Worm (Caenorhabditis elegans): ENCODE results near the gene tat-3.

Gene tat-3

DNA sequence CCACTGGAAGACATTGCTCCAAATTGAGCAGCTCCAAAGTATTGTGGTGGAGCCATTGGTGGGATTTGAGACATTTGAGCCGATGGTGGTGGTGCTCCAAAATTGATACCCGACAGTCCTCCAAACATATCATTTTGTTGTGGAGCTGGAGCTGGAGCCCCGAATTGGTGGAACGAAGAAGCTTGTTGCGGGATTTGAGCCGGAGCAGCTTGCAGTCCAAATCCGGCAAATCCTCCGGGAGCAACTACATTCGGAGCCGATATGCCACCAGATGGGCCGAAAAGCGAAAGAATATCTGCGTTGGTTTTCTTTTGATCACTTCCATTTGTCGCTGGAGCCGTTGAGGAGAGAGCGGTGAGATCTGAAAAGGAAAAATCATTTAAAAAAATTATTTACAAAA, 7.6 kb upstream of the tat-3 start:
- TF ChIP-seq unc-62 (GFP tag; optimal IDR thresholded peaks at IDR 0.05) = no peak

DNA sequence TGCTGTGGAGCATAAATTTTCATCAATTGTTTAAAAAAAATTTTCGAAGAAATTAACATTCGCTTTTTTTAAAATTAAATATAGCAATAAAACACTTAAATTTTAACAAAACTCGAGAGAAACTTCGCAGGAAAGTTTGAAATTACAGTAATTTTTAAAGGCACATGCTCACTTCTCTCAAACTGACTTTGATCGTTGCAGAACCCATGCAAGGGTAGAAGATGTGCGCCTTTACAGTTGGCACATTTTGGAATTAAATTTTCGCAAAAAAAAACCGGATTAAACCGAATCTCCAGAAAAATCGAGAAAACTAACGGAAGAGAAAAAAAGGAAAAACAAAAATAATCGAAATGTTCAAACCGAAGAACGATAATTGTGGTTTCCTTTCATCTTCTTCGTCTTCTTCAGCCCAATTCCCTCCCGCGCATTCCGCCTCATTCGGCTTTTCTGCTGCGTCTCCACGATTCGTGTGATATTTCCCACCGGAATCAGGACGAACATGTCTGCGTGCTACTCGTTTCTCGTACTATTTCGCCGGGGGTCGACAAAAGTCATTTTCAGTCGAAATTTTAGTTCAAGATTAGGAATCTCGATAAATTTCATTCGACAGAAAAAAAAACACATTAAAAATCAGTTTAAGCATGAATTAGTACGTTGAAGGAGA, 5.9 kb upstream of the tat-3 start:
- TF ChIP-seq unc-62 (GFP tag; optimal IDR thresholded peaks at IDR 0.05) = no peak

DNA sequence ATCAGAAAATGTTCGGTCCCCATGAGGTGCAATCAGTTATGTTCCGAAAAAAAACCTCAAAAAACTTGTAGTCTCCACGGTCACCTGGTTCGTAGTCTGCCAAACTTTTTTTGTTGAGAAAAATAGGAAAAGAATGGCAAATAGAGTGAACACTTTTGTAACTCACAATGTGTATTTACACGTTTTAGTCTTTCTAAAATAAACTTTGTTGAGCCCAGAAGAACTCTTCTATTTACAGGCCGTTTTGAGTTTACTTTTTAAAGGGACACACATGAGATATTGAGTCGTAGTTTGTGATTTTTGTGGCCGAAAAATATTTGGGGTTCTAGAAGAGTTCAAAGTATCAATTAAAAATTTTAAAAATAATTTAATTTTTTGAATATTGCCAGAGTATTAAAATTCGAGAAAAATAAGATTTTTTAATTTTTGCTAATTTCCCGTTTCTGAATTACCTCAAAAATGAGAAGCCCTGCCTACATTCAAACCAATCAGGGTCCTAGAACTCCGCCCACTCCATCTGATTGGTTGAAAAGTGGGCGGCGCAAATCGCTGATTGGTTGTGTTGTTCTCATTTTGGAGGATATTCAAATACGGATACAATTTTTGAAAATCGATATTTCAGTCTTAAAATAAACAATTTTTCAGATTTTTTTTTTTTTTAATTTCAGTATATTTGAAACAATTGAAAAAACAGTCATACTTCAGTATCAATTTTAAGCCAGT, 4.2 kb upstream of the tat-3 start:
- TF ChIP-seq unc-62 (GFP tag; optimal IDR thresholded peaks at IDR 0.05) = no peak

DNA sequence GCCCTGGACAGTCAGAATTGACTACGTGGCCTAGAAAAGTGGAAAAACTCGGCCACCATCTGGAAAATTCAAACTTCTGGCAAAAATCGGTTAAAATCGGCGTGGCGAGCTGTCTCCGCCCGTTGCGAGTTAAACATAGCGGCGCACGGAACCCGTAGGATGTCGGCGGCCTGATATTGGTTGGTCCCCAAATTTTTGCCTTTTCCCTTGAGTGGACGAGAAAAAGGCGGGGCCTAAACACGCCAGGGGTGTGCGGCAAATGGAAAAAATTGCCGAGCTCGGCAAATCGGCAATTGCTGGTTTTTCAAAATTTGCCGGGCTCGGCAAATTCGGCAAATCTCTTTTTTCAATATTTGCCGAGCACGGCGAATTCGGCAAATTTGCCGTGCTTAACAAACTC, 2.8 kb upstream of the tat-3 start:
- TF ChIP-seq unc-62 (GFP tag; optimal IDR thresholded peaks at IDR 0.05) = no peak

DNA sequence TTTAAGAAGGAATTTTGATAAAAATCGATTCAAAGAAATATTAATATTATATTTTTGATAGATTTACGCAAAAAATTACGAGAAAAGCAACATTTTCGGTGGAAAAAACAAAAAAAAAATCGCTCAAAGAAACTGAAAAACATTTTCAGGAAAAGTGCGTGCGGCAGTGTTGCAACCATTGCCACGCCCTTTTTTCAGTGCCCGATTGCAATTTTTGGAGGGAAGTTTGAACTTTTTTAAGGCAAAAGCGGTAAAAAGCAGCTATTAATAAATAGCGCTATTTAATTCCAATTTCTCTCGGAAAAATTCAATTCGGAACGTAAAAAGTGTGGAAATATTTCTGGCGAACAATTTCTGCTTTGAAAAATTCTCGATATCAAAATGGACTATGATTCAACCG, 9.4 kb downstream of the tat-3 start:
- no peak for TF ChIP-seq unc-62 (GFP tag; optimal IDR thresholded peaks at IDR 0.05)

DNA sequence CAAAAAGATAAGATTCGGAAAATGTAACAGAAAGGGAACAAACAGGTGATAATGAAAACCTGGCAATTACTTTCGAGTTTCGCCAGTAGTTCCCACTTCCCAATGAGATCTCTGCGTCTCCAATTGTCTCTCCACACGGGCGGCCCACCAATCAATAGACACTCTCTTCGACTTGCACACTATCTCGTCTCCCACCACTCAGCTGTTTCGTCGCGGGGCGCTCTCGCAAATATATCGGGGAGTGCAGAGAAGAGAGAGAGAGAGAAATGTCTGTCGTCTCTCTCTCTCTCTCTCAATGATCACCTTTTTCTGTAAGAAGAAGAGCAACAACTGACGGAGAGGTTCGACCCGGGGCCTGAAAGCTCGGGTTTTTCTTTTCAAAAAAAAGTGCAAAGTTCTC, 10.3 kb downstream of the tat-3 start:
- no peak for TF ChIP-seq unc-62 (GFP tag; optimal IDR thresholded peaks at IDR 0.05)

DNA sequence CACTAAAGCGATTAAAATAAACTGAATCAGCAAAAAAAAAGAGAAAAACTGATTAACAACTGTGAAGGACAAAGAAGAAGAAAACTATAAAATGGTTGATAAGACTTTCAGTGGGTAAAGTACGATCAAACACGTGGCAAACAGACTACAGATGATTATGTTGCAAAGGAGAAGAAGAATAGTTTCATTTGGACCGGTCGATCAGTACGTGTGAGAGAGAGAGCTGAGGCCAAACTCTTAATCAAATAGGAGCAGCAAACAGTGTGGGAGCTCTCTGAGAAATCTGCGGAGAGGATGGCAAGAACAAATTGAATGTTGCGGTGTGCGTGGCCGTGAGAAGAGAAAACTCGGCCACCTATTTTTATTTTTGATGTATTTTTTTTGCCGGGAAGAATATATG, 11.4 kb downstream of the tat-3 start:
- no peak for TF ChIP-seq unc-62 (GFP tag; optimal IDR thresholded peaks at IDR 0.05)

DNA sequence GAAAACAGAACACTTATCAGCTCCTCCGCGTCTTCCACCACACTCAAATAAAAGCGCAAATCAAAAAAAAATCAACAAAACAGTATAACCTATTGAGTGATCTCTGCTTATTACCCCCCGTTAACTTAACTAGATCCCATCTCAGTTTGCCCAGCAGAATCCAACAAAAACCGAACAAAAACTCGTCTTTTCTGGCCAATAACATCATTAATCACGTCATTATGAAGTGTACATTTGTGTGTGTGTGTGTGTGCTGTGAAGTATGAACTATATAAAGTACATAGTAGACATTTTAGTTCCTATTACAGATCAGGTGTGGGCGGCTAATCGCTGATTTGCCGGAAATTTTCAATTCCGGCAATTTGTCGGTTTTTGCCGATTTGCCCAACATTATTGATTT, 12.4 kb downstream of the tat-3 start:
- TF ChIP-seq unc-62 (GFP tag; optimal IDR thresholded peaks at IDR 0.05) = no peak

DNA sequence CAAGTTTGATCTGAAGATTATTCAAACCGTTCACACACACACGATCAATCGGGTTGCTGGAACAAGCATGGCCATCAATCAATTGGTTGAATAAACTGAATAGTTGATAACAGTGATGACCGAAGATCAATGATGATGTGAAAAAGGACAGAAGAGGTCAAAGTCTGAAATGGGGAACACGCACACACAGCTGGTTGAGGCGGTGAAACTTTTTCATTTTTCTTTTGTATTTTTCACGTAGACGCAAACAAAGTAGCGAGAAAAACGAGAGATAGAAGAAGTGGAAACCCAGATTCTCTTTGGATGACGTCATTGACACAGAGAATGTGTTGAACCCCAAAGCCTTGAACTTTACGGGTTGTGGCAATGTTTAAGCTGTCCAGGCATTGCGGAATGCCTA, 13.0 kb downstream of the tat-3 start:
- TF ChIP-seq unc-62 (GFP tag; optimal IDR thresholded peaks at IDR 0.05) = no peak

DNA sequence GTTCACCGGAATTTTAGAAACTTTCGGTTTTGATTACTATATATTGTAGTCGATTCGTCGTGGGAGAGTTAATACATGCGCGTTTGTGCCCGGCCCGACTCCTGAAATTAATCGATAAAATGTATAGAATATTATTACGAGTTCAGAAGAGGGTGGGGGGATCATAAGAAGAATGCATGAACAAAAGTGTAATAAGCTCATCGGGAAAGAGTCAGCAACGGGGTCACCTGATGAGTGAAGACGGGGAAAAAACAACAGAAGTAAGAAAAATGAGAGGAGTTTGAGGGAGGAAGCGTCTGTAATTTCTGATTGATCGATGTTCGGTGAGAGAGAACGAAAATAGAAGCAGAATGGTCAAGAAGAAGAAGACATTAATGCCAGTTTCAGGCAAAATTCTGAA, 14.4 kb downstream of the tat-3 start, which contains the start of gene W09D10.4:
W09D10.4 (minus strand) TSS at position 101 of the 400 bp plus-strand sequence.
- no peak for TF ChIP-seq unc-62 (GFP tag; optimal IDR thresholded peaks at IDR 0.05)

DNA sequence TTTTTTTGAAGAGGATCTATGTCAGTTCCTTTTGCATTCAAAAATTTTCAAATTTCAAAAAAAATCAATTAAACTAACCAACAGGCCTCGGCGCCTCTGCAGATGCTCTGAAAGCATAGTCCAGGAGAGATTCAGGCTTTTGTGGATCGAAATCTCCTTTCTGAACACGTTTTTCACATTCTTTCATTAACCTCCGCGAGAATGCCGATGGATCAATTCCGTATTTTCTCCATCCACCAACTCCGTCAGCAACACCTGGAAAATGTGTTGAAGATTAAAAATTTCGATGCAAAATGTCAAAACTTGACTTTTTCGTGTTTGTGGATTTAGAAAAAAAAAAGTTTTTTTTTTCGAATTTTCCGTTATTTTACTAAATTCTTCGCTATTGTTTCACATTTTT, 16.0 kb downstream of the tat-3 start:
- no peak for TF ChIP-seq unc-62 (GFP tag; optimal IDR thresholded peaks at IDR 0.05)

DNA sequence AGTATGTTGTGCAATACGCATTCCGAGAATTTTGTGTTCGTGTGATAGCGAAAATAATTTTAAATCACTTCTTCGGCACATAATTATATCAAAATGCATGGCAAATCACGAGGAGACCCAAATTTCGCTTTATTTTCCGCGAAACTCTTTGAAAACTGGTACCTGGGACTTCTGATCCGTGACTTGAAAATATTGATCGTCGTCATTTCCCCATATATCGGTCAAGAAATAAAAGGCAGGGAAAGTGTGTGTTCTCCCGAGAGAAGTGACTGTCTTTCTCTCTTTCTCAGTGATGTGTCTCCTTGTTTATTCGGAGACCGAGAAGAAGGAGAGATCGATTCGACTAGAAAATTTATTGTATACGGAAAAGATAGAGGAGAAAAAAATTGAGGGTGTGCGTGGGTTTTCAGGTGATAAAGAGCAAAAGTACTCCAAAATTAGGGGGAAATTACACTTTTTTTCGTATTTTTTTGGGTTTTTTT, 19.3 kb downstream of the tat-3 start, which contains the start of gene W09D10.5:
W09D10.5 (minus strand) TSS at position 345 of the 482 bp plus-strand sequence.
- no peak for TF ChIP-seq unc-62 (GFP tag; optimal IDR thresholded peaks at IDR 0.05)

DNA sequence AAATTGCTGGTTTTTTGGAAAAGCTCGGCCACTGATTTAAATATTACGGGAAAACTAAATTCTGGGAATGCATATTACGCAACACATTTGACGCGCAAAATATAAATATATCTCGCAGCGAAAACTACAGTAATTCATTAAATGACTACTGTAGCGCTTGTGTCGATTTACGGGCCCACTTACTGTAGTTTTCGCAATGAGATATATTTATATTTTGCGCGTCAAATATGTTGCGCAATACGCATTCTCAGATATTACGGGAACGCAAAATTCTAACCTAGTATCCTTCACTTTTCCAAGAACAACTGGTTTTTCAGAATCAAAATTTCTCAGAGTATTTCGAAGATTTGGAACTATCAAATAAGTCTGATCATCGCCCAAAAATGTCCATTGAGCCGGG, 20.8 kb downstream of the tat-3 start:
- TF ChIP-seq unc-62 (GFP tag; optimal IDR thresholded peaks at IDR 0.05) = no peak

DNA sequence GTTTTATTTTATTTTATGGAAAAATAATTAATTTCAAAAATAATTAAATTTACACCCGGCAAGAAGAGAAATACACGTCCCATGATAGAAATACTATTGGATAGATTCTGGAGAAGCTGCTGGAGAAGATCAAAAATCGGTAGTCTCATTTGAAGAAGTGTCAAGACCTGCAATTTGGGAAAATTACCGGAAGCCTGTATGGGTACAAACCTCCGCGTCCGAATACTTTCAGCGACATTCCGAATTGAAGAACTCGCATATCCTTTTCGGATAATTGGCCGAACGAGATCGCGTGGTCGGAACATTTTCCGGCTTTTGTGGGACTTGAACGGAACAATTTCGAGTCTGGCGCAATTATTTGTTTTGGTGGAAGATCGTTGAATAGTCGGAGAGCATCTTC, 22.0 kb downstream of the tat-3 start:
- TF ChIP-seq unc-62 (GFP tag; optimal IDR thresholded peaks at IDR 0.05) = no peak

DNA sequence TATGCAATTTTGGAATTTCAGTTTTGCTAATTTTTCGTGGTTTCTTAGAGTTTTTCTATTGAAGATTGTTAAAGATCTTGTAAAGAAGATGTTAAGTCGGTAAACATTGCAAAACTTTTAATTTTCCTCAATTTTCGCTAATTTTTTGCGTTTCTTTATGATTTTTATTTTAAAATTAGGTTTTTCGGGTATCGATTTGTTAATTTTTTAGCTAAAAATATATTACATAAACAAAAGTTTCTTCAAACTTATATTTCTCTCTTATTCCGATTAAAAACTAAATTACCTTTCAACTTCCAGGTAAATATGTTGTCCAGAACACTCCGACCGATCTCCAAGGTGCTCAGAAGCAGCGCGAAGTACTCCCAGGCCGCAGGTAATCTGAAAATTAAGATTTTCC, 23.0 kb downstream of the tat-3 start, which contains the start of gene mrpl-12:
mrpl-12 (plus strand) TSS at position 301 of the 400 bp plus-strand sequence.
- TF ChIP-seq unc-62 (GFP tag; optimal IDR thresholded peaks at IDR 0.05) = no peak

DNA sequence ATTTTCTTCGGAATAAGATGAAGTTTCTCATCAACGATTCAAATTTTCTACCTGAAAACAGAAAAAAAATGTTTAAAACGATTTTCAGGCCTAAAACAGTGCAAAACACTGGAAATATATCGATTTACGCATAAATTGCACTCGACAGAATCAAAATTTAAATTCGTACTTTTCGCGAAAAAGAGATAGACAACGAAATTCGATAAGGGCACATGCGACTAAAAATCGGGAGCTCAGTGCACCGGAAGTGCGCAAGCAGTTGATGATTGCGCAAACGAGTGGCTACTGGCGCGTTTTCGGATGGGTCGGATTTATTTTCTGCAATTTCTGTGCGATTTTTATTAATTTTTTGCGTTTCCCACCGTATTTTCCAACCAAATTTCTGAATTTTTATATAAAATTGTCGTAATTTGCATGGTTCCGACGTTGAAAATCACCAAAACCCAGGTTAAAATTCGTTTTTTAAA, 23.5 kb downstream of the tat-3 start, which contains the start of the genes Y39A1A.21 and Y39A1A.22:
Y39A1A.21 (minus strand) TSS at position 51 of the 467 bp plus-strand sequence.
Y39A1A.22 (minus strand) TSS at position 57 of the 467 bp plus-strand sequence.
- TF ChIP-seq unc-62 (GFP tag; optimal IDR thresholded peaks at IDR 0.05) = no peak

DNA sequence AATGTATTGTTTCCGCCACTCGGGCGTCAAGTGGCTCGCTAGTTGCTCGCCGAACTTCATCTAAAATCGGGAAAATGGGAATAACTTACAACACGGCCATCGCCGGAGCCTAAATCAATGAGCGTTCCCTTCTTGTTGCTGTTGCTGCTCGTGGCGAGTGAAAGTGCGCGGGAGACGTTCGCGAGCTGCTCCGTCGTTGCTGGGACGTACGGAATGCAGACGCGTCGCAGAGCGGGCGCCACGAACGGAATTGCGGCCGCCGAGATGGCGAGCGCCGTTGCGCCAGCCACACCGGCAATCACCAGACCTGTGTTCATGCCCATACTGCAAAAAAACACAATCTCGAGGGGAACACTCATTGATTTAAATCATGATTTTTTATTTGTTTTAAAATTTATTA, 24.0 kb downstream of the tat-3 start:
- no peak for TF ChIP-seq unc-62 (GFP tag; optimal IDR thresholded peaks at IDR 0.05)

All from whole organism, dauer.